Fruit fly (Drosophila melanogaster) whole organism, embryonic: ENCODE results near the gene DNAlig4.
A peak's percentile ranks its signal among the peaks of the same experiment; 100 is the strongest.

Experiments
- Abd-B ChIP-seq: fragments of 200-800 bp; sonication (Bioruptor generic); optimal IDR thresholded peaks from 2 replicates; lab custom pipeline; 2018; ENCODE audit warnings: missing biosample characterization, mild to moderate bottlenecking, missing genetic modification characterization, moderate library complexity
- Antp ChIP-seq: fragments of 200-800 bp; sonication (Bioruptor generic); optimal IDR thresholded peaks from 3 replicates; lab custom pipeline; 2016; ENCODE audit warnings: missing biosample characterization, missing genetic modification characterization
- Awh ChIP-seq: fragments of 200-800 bp; sonication (Bioruptor generic); IDR thresholded peaks from 2 replicates; pipeline ENCODE4, ENCODE4 v1.3.6; 2022; ENCODE audit warnings: missing biosample characterization, missing genetic modification characterization
- Bteb2 ChIP-seq: fragments of 200-800 bp; sonication (Bioruptor generic); optimal IDR thresholded peaks from 2 replicates; lab custom pipeline; 2016; ENCODE audit warnings: missing biosample characterization, missing genetic modification characterization
- CG10959 ChIP-seq: fragments of 200-800 bp; sonication (Bioruptor generic); IDR thresholded peaks from 2 replicates; pipeline ENCODE4 v1.3.6; 2022; ENCODE audit warnings: missing biosample characterization, missing genetic modification characterization
- CG11695 ChIP-seq: fragments of 200-800 bp; sonication (Bioruptor generic); IDR thresholded peaks from 3 replicates; pipeline ENCODE4 v1.3.6; 2022; ENCODE audit warnings: missing biosample characterization, missing genetic modification characterization
- CG12299 ChIP-seq: fragments of 200-800 bp; sonication (Bioruptor generic); optimal IDR thresholded peaks from 2 replicates; lab custom pipeline; 2018; ENCODE audit warnings: missing biosample characterization, mild to moderate bottlenecking, missing genetic modification characterization
- CG13894 ChIP-seq: fragments of 200-800 bp; sonication (Bioruptor generic); optimal IDR thresholded peaks from 3 replicates; lab custom pipeline; 2018; ENCODE audit warnings: missing biosample characterization, mild to moderate bottlenecking, missing genetic modification characterization, moderate library complexity
- CG1602 ChIP-seq: fragments of 200-800 bp; sonication (Bioruptor generic); optimal IDR thresholded peaks from 3 replicates; lab custom pipeline; 2016; ENCODE audit warnings: missing biosample characterization, missing genetic modification characterization
- CG1603 ChIP-seq: fragments of 200-800 bp; sonication (Bioruptor generic); optimal IDR thresholded peaks from 2 replicates; lab custom pipeline; 2019; ENCODE audit warnings: missing biosample characterization, mild to moderate bottlenecking, missing genetic modification characterization, moderate library complexity
- CG1647 ChIP-seq: fragments of 200-800 bp; sonication (Bioruptor generic); optimal IDR thresholded peaks from 3 replicates; lab custom pipeline; 2016; ENCODE audit warnings: missing biosample characterization, missing genetic modification characterization
- CG16863 ChIP-seq: fragments of 200-800 bp; sonication (Bioruptor generic); optimal IDR thresholded peaks from 3 replicates; lab custom pipeline; 2016; ENCODE audit warnings: missing biosample characterization, missing genetic modification characterization
- CG17328 ChIP-seq: fragments of 200-800 bp; sonication (Bioruptor generic); IDR thresholded peaks from 2 replicates; pipeline ENCODE4 v1.3.6; 2022; ENCODE audit warnings: missing biosample characterization, missing genetic modification characterization
- CG17385 ChIP-seq: fragments of 200-800 bp; sonication (Bioruptor generic); optimal IDR thresholded peaks from 3 replicates; lab custom pipeline; 2018; ENCODE audit warnings: missing biosample characterization, mild to moderate bottlenecking, missing genetic modification characterization
- CG5245 ChIP-seq: fragments of 200-800 bp; sonication (Bioruptor generic); optimal IDR thresholded peaks from 3 replicates; lab custom pipeline; 2016; ENCODE audit warnings: missing biosample characterization, missing genetic modification characterization
- CG6654 ChIP-seq: fragments of 200-800 bp; sonication (Bioruptor generic); optimal IDR thresholded peaks from 2 replicates; lab custom pipeline; 2017; ENCODE audit warnings: missing biosample characterization, mild to moderate bottlenecking, missing genetic modification characterization
- CG7357 ChIP-seq: fragments of 200-800 bp; sonication (Bioruptor generic); IDR thresholded peaks from 3 replicates; pipeline ENCODE4 v1.3.6; 2022; ENCODE audit warnings: missing biosample characterization, missing genetic modification characterization
- CG7963 ChIP-seq: fragments of 200-800 bp; sonication (Bioruptor generic); IDR thresholded peaks from 3 replicates; pipeline ENCODE4 v1.3.6; 2022; ENCODE audit warnings: missing biosample characterization, missing genetic modification characterization; ENCODE audit not compliant: partially characterized antibody
- CG8924 ChIP-seq: fragments of 200-800 bp; optimal IDR thresholded peaks from 3 replicates; lab custom pipeline; 2019; ENCODE audit warnings: missing biosample characterization, mild to moderate bottlenecking, missing genetic modification characterization, moderate library complexity
- CG9932 ChIP-seq: fragments of 200-800 bp; sonication (Bioruptor generic); IDR thresholded peaks from 2 replicates; pipeline ENCODE4 v1.3.6; 2022; ENCODE audit warnings: missing biosample characterization, missing genetic modification characterization
- CHES-1-like ChIP-seq: fragments of 200-800 bp; sonication (Bioruptor generic); optimal IDR thresholded peaks from 2 replicates; lab custom pipeline; 2016; ENCODE audit warnings: missing biosample characterization, missing genetic modification characterization
- CkIIα-i1 ChIP-seq: fragments of 200-800 bp; sonication (Bioruptor generic); IDR thresholded peaks from 2 replicates; pipeline ENCODE4 v1.3.6; 2022; ENCODE audit warnings: missing biosample characterization, missing genetic modification characterization
- D19A ChIP-seq: fragments of 200-800 bp; optimal IDR thresholded peaks from 3 replicates; lab custom pipeline; 2019; ENCODE audit warnings: missing biosample characterization, mild to moderate bottlenecking, missing genetic modification characterization, moderate library complexity
- Drgx ChIP-seq: fragments of 200-800 bp; sonication (Bioruptor generic); IDR thresholded peaks from 2 replicates; pipeline ENCODE4 v1.3.6; 2022; ENCODE audit warnings: missing biosample characterization, missing genetic modification characterization
- Lhr ChIP-seq: fragments of 200-800 bp; sonication (Bioruptor generic); optimal IDR thresholded peaks from 3 replicates; lab custom pipeline; 2017; ENCODE audit warnings: mild to moderate bottlenecking, missing biosample characterization, missing genetic modification reagents, missing genetic modification characterization
- NfI ChIP-seq: fragments of 200-800 bp; sonication (Bioruptor generic); optimal IDR thresholded peaks from 3 replicates; lab custom pipeline; 2018; ENCODE audit warnings: missing biosample characterization, mild to moderate bottlenecking, missing genetic modification characterization, moderate library complexity
- Opbp ChIP-seq: fragments of 200-800 bp; sonication (Bioruptor generic); IDR thresholded peaks from 3 replicates; pipeline ENCODE4 v1.3.6; 2022; ENCODE audit warnings: missing biosample characterization, missing genetic modification characterization; ENCODE audit not compliant: partially characterized antibody
- Optix ChIP-seq: fragments of 200-800 bp; sonication (Bioruptor generic); IDR thresholded peaks from 3 replicates; pipeline ENCODE4 v1.3.6; 2022; ENCODE audit warnings: missing biosample characterization, missing genetic modification characterization
- Ravus ChIP-seq: fragments of 200-800 bp; sonication (Bioruptor generic); IDR thresholded peaks from 2 replicates; pipeline ENCODE4 v1.3.6; 2022; ENCODE audit warnings: missing biosample characterization, missing genetic modification characterization
- Sox102F ChIP-seq: fragments of 200-800 bp; sonication (Bioruptor generic); optimal IDR thresholded peaks from 2 replicates; lab custom pipeline; 2018; ENCODE audit warnings: missing biosample characterization, mild to moderate bottlenecking, missing genetic modification characterization, moderate library complexity
- Taf1 ChIP-seq: fragments of 200-800 bp; sonication (Bioruptor generic); IDR thresholded peaks from 2 replicates; pipeline ENCODE4 v1.3.6; 2022; ENCODE audit warnings: missing biosample characterization, missing genetic modification characterization
- Trl ChIP-seq, 3 experiments: fragments of >200 bp in 2 of 3; fragments of 200-800 bp in 1 of 3; sonication (Bioruptor generic) in 1 of 3; optimal IDR thresholded peaks; 2 replicates in 1 of 3; 3 replicates in 2 of 3; lab custom pipeline; 2016 to 2017; ENCODE audit warnings: missing biosample characterization in 1 of 3, missing genetic modification characterization in 1 of 3
- ac ChIP-seq: fragments of 200-800 bp; sonication (Bioruptor generic); optimal IDR thresholded peaks from 3 replicates; lab custom pipeline; 2017; ENCODE audit warnings: missing biosample characterization, mild to moderate bottlenecking, missing genetic modification characterization
- esg ChIP-seq: fragments of 200-800 bp; sonication (Bioruptor generic); conservative IDR thresholded peaks from 2 replicates; pipeline ENCODE4 v1.3.6; 2022; ENCODE audit warnings: missing biosample characterization, missing genetic modification characterization
- fu2 ChIP-seq: fragments of 200-800 bp; sonication (Bioruptor generic); optimal IDR thresholded peaks from 2 replicates; lab custom pipeline; 2016; ENCODE audit warnings: missing biosample characterization, missing genetic modification characterization
- grn ChIP-seq: fragments of 200-800 bp; sonication (Bioruptor generic); optimal IDR thresholded peaks from 3 replicates; lab custom pipeline; 2017; ENCODE audit warnings: missing biosample characterization, missing genetic modification characterization
- gsb-n ChIP-seq: fragments of 200-800 bp; sonication (Bioruptor generic); optimal IDR thresholded peaks from 3 replicates; lab custom pipeline; 2018; ENCODE audit warnings: missing biosample characterization, mild to moderate bottlenecking, missing genetic modification characterization
- h ChIP-seq: fragments of >200 bp; optimal IDR thresholded peaks from 2 replicates; lab custom pipeline; 2017
- mirr ChIP-seq: fragments of 200-800 bp; sonication (Bioruptor generic); optimal IDR thresholded peaks from 3 replicates; lab custom pipeline; 2018; ENCODE audit warnings: missing biosample characterization, mild to moderate bottlenecking, missing genetic modification characterization
- nerfin-1 ChIP-seq: fragments of 200-800 bp; sonication (Bioruptor generic); optimal IDR thresholded peaks from 3 replicates; lab custom pipeline; 2019; ENCODE audit warnings: missing biosample characterization, mild to moderate bottlenecking, missing genetic modification characterization, moderate library complexity
- nerfin-2 ChIP-seq: fragments of 200-800 bp; sonication (Bioruptor generic); IDR thresholded peaks from 2 replicates; pipeline ENCODE4 v1.3.6; 2022; ENCODE audit warnings: missing biosample characterization, missing genetic modification characterization; ENCODE audit not compliant: partially characterized antibody
- rib ChIP-seq: fragments of 200-800 bp; sonication (Bioruptor generic); IDR thresholded peaks from 2 replicates; pipeline ENCODE4 v1.3.6; 2022; ENCODE audit warnings: missing biosample characterization, missing genetic modification characterization
- row ChIP-seq: fragments of 200-800 bp; sonication (Bioruptor generic); IDR thresholded peaks from 3 replicates; pipeline ENCODE4 v1.3.6; 2022; ENCODE audit warnings: missing biosample characterization, missing genetic modification characterization
- run ChIP-seq: fragments of 200-800 bp; sonication (Bioruptor generic); optimal IDR thresholded peaks from 3 replicates; lab custom pipeline; 2018; ENCODE audit warnings: missing biosample characterization, mild to moderate bottlenecking, missing genetic modification characterization
- sd ChIP-seq: fragments of 200-800 bp; sonication (Bioruptor generic); optimal IDR thresholded peaks from 3 replicates; lab custom pipeline; 2018; ENCODE audit warnings: missing biosample characterization, mild to moderate bottlenecking, missing genetic modification characterization, moderate library complexity
- sob ChIP-seq: fragments of 200-800 bp; sonication (Bioruptor generic); IDR thresholded peaks from 2 replicates; pipeline ENCODE4 v1.3.6; 2022; ENCODE audit warnings: missing biosample characterization, missing genetic modification characterization

DNAlig4 gene

dm6 chrX:13636810-13637209 is 30.8 kb downstream of the DNAlig4 start (continued):
- TF ChIP-seq CG5245 (GFP tag; lab: Kevin White, UChicago) = no peak
- TF ChIP-seq mirr = peak; percentile 71
- no peak for TF ChIP-seq Antp (GFP tag; lab: Kevin White, UChicago)
- TF ChIP-seq CG9932 (GFP tag; lab: Robert Waterston, UW) = no peak
- no peak for TF ChIP-seq CG1603
- TF ChIP-seq Trl (optimal IDR thresholded peaks at IDR 0.05; lab: Kevin White, UChicago) = peak; percentile 12 to 43
- TF ChIP-seq Trl (GFP tag; optimal IDR thresholded peaks at IDR 0.05; lab: Kevin White, UChicago) = no peak
- no peak for TF ChIP-seq Lhr (GFP tag; lab: Kevin White, UChicago)
- no peak for TF ChIP-seq CkIIα-i1 (GFP tag; lab: Robert Waterston, UW)
- TF ChIP-seq Sox102F (GFP tag; lab: Kevin White, UChicago) = no peak
- 0 out of 2 replicates have a peak, but pooled peaks have one; percentile 24 for TF ChIP-seq rib (GFP tag; lab: Robert Waterston, UW)
- no peak for TF ChIP-seq gsb-n (tag; lab: Kevin White, UChicago)
- no peak for TF ChIP-seq Abd-B (GFP tag; lab: Kevin White, UChicago)
- no peak for TF ChIP-seq Ravus
- TF ChIP-seq Drgx (GFP tag; lab: Robert Waterston, UW) = no peak
- TF ChIP-seq CG10959 (GFP tag; lab: Robert Waterston, UW) = no peak
- TF ChIP-seq NfI (GFP tag; lab: Kevin White, UChicago) = no peak
- TF ChIP-seq nerfin-1 (tag; lab: Kevin White, UChicago) = no peak
- no peak for TF ChIP-seq Taf1 (GFP tag; lab: Robert Waterston, UW)
- peak; percentile 19 for TF ChIP-seq CG17385 (GFP tag; lab: Kevin White, UChicago)
- TF ChIP-seq Bteb2 = no peak
- no peak for TF ChIP-seq row (GFP tag; lab: Robert Waterston, UW)
- TF ChIP-seq CG16863 (GFP tag; lab: Kevin White, UChicago) = no peak
- no peak for TF ChIP-seq D19A (tag; lab: Kevin White, UChicago)
- TF ChIP-seq CG7963 (GFP tag; lab: Robert Waterston, UW) = no peak
- TF ChIP-seq CG1602 (GFP tag; lab: Kevin White, UChicago) = no peak
- no peak for TF ChIP-seq CG13894 (tag; lab: Kevin White, UChicago)
- no peak for TF ChIP-seq CG6654
- no peak for TF ChIP-seq CG1647 (GFP tag; lab: Kevin White, UChicago)
- no peak for TF ChIP-seq CG11695 (GFP tag; lab: Robert Waterston, UW)
- TF ChIP-seq fu2 (GFP tag; lab: Kevin White, UChicago) = no peak
- no peak for TF ChIP-seq esg (GFP tag; lab: Robert Waterston, UW)
- TF ChIP-seq Opbp (GFP tag; lab: Robert Waterston, UW) = no peak
- no peak for TF ChIP-seq sob (GFP tag; lab: Robert Waterston, UW)
- peak; percentile 16 for TF ChIP-seq grn (GFP tag; lab: Kevin White, UChicago)
- no peak for TF ChIP-seq h (lab: Kevin White, UChicago)
- no peak for TF ChIP-seq Awh
- TF ChIP-seq run (tag; lab: Kevin White, UChicago) = no peak
- TF ChIP-seq ac (GFP tag; lab: Kevin White, UChicago) = no peak
- no peak for TF ChIP-seq CG8924
- TF ChIP-seq CG7357 (GFP tag; lab: Robert Waterston, UW) = no peak
- TF ChIP-seq CHES-1-like (GFP tag; lab: Kevin White, UChicago) = no peak
- TF ChIP-seq CG17328 (GFP tag; lab: Robert Waterston, UW) = no peak
- no peak for TF ChIP-seq Optix (GFP tag; lab: Robert Waterston, UW)
- no peak for TF ChIP-seq CG12299
- TF ChIP-seq nerfin-2 (GFP tag; lab: Robert Waterston, UW) = 0 out of 2 replicates have a peak, but pooled peaks have one; percentile 5
- TF ChIP-seq sd (tag; lab: Kevin White, UChicago) = peak; percentile 41
